Fruit fly (Drosophila melanogaster) whole organism, embryonic: ENCODE data around the gene Porin2.

Experiments used
- CG10321 ChIP-seq: fragments of 200-800 bp; sonication (Bioruptor generic); IDR thresholded peaks from 2 replicates; pipeline ENCODE4 v1.3.6; 2022; ENCODE audit warnings: missing biosample characterization, missing genetic modification characterization
- CG3163 ChIP-seq: fragments of 200-800 bp; sonication (Bioruptor generic); optimal IDR thresholded peaks from 3 replicates; lab custom pipeline; 2016; ENCODE audit warnings: missing biosample characterization, missing genetic modification characterization
- CTCF ChIP-seq: fragments of 200-800 bp; sonication (Bioruptor generic); optimal IDR thresholded peaks from 2 replicates; lab custom pipeline; 2017; ENCODE audit warnings: missing biosample characterization, mild to moderate bottlenecking, missing genetic modification characterization, moderate library complexity
- Gsc ChIP-seq: fragments of 200-800 bp; sonication (Bioruptor generic); IDR thresholded peaks from 2 replicates; pipeline ENCODE4 v1.3.6; 2022; ENCODE audit warnings: missing biosample characterization, missing genetic modification characterization
- H2.0 ChIP-seq: fragments of 200-800 bp; sonication (Bioruptor generic); IDR thresholded peaks from 2 replicates; pipeline ENCODE4 v1.3.6; 2022; ENCODE audit warnings: missing biosample characterization, missing genetic modification characterization
- Kr ChIP-seq: fragments of 200-800 bp; sonication (Bioruptor generic); optimal IDR thresholded peaks from 2 replicates; lab custom pipeline; 2017; ENCODE audit warnings: missing biosample characterization, mild to moderate bottlenecking, missing genetic modification characterization
- TFAM ChIP-seq: fragments of 200-800 bp; sonication (Bioruptor generic); optimal IDR thresholded peaks from 2 replicates; lab custom pipeline; 2017; ENCODE audit warnings: missing biosample characterization, missing genetic modification characterization, inconsistent platforms
- ac ChIP-seq: fragments of 200-800 bp; sonication (Bioruptor generic); optimal IDR thresholded peaks from 3 replicates; lab custom pipeline; 2017; ENCODE audit warnings: missing biosample characterization, mild to moderate bottlenecking, missing genetic modification characterization
- ase ChIP-seq: fragments of 200-800 bp; sonication (Bioruptor generic); IDR thresholded peaks from 3 replicates; pipeline ENCODE4 v1.3.6; 2022; ENCODE audit warnings: missing biosample characterization, missing genetic modification characterization

dm6 chr2L:10888827-10889226, 42.0 kb upstream of the Porin2 start, which contains the start of gene CG14071:
- TF ChIP-seq TFAM (GFP tag; lab: Kevin White, UChicago), result no peak
- no peak for TF ChIP-seq H2.0 (GFP tag; lab: Robert Waterston, UW)
- no peak for TF ChIP-seq CG10321
- TF ChIP-seq Kr (GFP tag; lab: Kevin White, UChicago), result no peak
- no peak for TF ChIP-seq Gsc
- TF ChIP-seq ac (GFP tag; lab: Kevin White, UChicago), result no peak
- TF ChIP-seq CG3163 (GFP tag; lab: Kevin White, UChicago), result no peak
- no peak for TF ChIP-seq CTCF (GFP tag; lab: Kevin White, UChicago)
- no peak for TF ChIP-seq ase (GFP tag; lab: Robert Waterston, UW)
